Fruit fly (Drosophila melanogaster): ENCODE results near the gene CG31808.

DNA sequence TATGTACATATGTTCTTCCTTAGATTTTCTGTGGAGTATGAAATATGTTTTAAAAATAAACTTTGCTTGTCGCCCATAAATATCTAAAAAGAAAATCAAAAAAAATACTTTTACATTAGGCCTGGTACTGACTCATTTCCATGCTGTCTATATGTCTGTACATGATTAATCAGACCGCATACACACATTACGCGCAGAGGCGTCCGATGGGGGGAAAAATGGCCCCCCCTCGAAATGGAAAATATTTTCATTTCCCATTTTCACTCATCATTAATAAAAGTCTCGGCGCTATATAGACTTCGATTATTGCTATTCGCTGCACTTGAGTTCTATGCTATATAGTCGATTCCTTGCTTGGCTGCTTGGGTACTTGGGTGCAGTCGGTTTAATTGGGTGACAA, 45.9 kb upstream of the CG31808 start:
- TF ChIP-seq rn (GFP tag; IDR thresholded peaks at IDR 0.05) (no peak), CG17806 (tag; optimal IDR thresholded peaks at IDR 0.05) (no peak), CG34367 (tag; optimal IDR thresholded peaks at IDR 0.05) (no peak), fd96Ca (GFP tag; IDR thresholded peaks at IDR 0.05) (no peak), CG15710 (tag; optimal IDR thresholded peaks at IDR 0.05) (no peak), CG12605 (GFP tag; IDR thresholded peaks at IDR 0.05) (no peak), CG8301 (tag; optimal IDR thresholded peaks at IDR 0.05) (no peak), EcR (GFP tag; optimal IDR thresholded peaks at IDR 0.05) (no peak), gl (tag; optimal IDR thresholded peaks at IDR 0.05) (no peak), CG8159 (tag; optimal IDR thresholded peaks at IDR 0.05) (no peak), CG14655 (GFP tag; optimal IDR thresholded peaks at IDR 0.05) (no peak), CG32121 (GFP tag; IDR thresholded peaks at IDR 0.05) (no peak), Pif1B (GFP tag; optimal IDR thresholded peaks at IDR 0.05) (no peak), D1 (tag; optimal IDR thresholded peaks at IDR 0.05) (no peak)
